Worm (Caenorhabditis elegans) whole organism, early embryonic: ENCODE measurements around the gene F20B6.9.

Experiments used
- B0310.2 ChIP-seq: sonication (generic microtip); optimal IDR thresholded peaks from 2 replicates; lab custom pipeline; 2016; ENCODE audit warnings: mild to moderate bottlenecking, missing genetic modification characterization, missing compliant biosample characterization
- aly-1 ChIP-seq: sonication (generic microtip); optimal IDR thresholded peaks from 2 replicates; lab custom pipeline; 2016; ENCODE audit warnings: missing genetic modification characterization, missing compliant biosample characterization
- ama-1 ChIP-seq: fragments of 150-350 bp; optimal IDR thresholded peaks from 2 replicates; lab custom pipeline; 2014
- ets-7 ChIP-seq: sonication (generic microtip); optimal IDR thresholded peaks from 2 replicates; lab custom pipeline; 2016; ENCODE audit warnings: missing genotype, missing genetic modification characterization, missing compliant biosample characterization
- flt-1 ChIP-seq: fragments of 200-800 bp; sonication (Bioruptor generic); IDR thresholded peaks from 2 replicates; pipeline ENCODE4 v1.3.6; 2022; ENCODE audit warnings: missing genetic modification characterization, missing compliant biosample characterization
- hnd-1 ChIP-seq: sonication (generic microtip); optimal IDR thresholded peaks from 2 replicates; lab custom pipeline; 2016; ENCODE audit warnings: missing genetic modification characterization, missing compliant biosample characterization
- pes-1 ChIP-seq: fragments of 200-800 bp; sonication (Bioruptor generic); IDR thresholded peaks from 2 replicates; pipeline ENCODE4 v1.3.6; 2022; ENCODE audit warnings: missing genetic modification reagents, missing genetic modification characterization, missing compliant biosample characterization
- scrt-1 ChIP-seq: fragments of 200-800 bp; sonication (Bioruptor generic); IDR thresholded peaks from 2 replicates; pipeline ENCODE4 v1.3.6; 2022; ENCODE audit warnings: missing genetic modification characterization, missing compliant biosample characterization
- tbx-37 ChIP-seq: fragments of 200-800 bp; sonication (Bioruptor generic); conservative IDR thresholded peaks from 2 replicates; pipeline ENCODE4 v1.3.6; 2022; ENCODE audit warnings: missing genetic modification reagents, missing genetic modification characterization, missing compliant biosample characterization

- TF ChIP-seq aly-1 (tag; lab: Kevin White, UChicago) (no peak), ama-1 (lab: Kevin White, UChicago) (no peak), flt-1 (GFP tag; lab: Robert Waterston, UW) (no peak), hnd-1 (tag; lab: Kevin White, UChicago) (no peak), scrt-1 (GFP tag; lab: Robert Waterston, UW) (no peak), pes-1 (no peak), tbx-37 (no peak), ets-7 (no peak), B0310.2 (no peak)
Measured at ce11 chrX:4177394-4177793, 29.9 kb downstream of the F20B6.9 start, which contains the start of gene ZK470.6.
